Fruit fly (Drosophila melanogaster) whole organism, prepupa: ENCODE results near the gene Idgf2.

ENCODE experiments used
- CG11902 ChIP-seq: fragments of 200-800 bp; sonication (Bioruptor generic); optimal IDR thresholded peaks from 3 replicates; lab custom pipeline; 2016; ENCODE audit warnings: missing biosample characterization, missing genetic modification characterization
- CG3032 ChIP-seq: fragments of 200-800 bp; optimal IDR thresholded peaks from 2 replicates; lab custom pipeline; 2019; ENCODE audit warnings: missing biosample characterization, mild to moderate bottlenecking, missing genetic modification characterization, moderate library complexity
- CG8119 ChIP-seq: fragments of 200-800 bp; sonication (Bioruptor generic); IDR thresholded peaks from 3 replicates; pipeline ENCODE4 v1.3.6; 2022; ENCODE audit warnings: missing biosample characterization, missing genetic modification characterization
- CG9139 ChIP-seq: fragments of 200-800 bp; sonication (Bioruptor generic); optimal IDR thresholded peaks from 3 replicates; lab custom pipeline; 2017; ENCODE audit warnings: missing biosample characterization, mild to moderate bottlenecking, missing genetic modification characterization
- Ets21C ChIP-seq: fragments of 200-800 bp; sonication (Bioruptor generic); optimal IDR thresholded peaks from 3 replicates; lab custom pipeline; 2016; ENCODE audit warnings: missing biosample characterization, missing genetic modification characterization
- Hr39 ChIP-seq: fragments of 200-800 bp; sonication (Bioruptor generic); optimal IDR thresholded peaks from 2 replicates; lab custom pipeline; 2016; ENCODE audit warnings: missing biosample characterization, missing genetic modification characterization
- Hr4 ChIP-seq: fragments of 200-800 bp; sonication (Bioruptor generic); optimal IDR thresholded peaks from 3 replicates; lab custom pipeline; 2016; ENCODE audit warnings: missing biosample characterization, missing genetic modification characterization
- Lpt ChIP-seq: fragments of 200-800 bp; sonication (Bioruptor generic); optimal IDR thresholded peaks from 3 replicates; lab custom pipeline; 2016; ENCODE audit warnings: missing biosample characterization, missing genetic modification characterization
- salr ChIP-seq, 2 experiments: fragments of 200-800 bp; sonication (Bioruptor generic); optimal IDR thresholded peaks; 3 replicates each; lab custom pipeline; 2016 to 2018; ENCODE audit warnings: missing biosample characterization in 2 of 2, missing genetic modification characterization in 2 of 2, mild to moderate bottlenecking in 1 of 2
- svp ChIP-seq: fragments of 200-800 bp; sonication (Bioruptor generic); peaks from one replicate; lab custom pipeline; 2016; ENCODE audit warnings: missing biosample characterization, missing genetic modification characterization

DNA sequence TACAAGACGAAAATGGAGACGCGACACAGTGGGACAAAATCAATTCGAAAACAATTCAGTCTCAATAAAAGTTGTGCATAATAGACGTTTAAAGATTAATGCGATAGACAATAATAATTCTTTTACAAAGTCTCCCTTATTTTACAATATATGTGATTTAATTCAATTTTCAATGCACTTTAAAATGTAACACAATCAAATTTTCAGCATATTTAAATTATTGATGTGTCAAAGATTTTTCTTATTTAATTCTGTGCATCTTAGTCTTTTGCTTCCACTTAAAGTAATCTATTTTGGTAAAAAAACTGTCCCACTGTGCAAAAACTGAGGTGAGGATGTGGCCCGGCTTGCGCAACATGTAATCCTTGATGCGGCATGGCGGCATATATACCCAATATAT is 9.2 kb upstream of the Idgf2 start:
- no peak for TF ChIP-seq CG9139 (GFP tag; lab: Kevin White, UChicago)
- peak; percentile 64 for TF ChIP-seq Ets21C
- peak; percentile 11 for TF ChIP-seq CG11902 (GFP tag; lab: Kevin White, UChicago)
- TF ChIP-seq salr (GFP tag; optimal IDR thresholded peaks at IDR 0.05; lab: Kevin White, UChicago) = peak in 1 of 2 experiments; percentile 63
- peak; percentile 65 for TF ChIP-seq CG3032 (tag; lab: Kevin White, UChicago)
- peak; percentile 61 for TF ChIP-seq Hr39 (GFP tag; lab: Kevin White, UChicago)
- peak; percentile 84 for TF ChIP-seq svp (GFP tag; lab: Kevin White, UChicago)
- peak; percentile 77 for TF ChIP-seq CG8119 (GFP tag; lab: Robert Waterston, UW)
- peak; percentile 53 for TF ChIP-seq Lpt (GFP tag; lab: Kevin White, UChicago)
- TF ChIP-seq Hr4 (GFP tag; lab: Kevin White, UChicago) = peak; percentile 81
